Fruit fly (Drosophila melanogaster): Measurements from ENCODE around the gene f-cup.
A peak's percentile ranks its signal among the peaks of the same experiment; 100 is the strongest.

The f-cup gene

DNA sequence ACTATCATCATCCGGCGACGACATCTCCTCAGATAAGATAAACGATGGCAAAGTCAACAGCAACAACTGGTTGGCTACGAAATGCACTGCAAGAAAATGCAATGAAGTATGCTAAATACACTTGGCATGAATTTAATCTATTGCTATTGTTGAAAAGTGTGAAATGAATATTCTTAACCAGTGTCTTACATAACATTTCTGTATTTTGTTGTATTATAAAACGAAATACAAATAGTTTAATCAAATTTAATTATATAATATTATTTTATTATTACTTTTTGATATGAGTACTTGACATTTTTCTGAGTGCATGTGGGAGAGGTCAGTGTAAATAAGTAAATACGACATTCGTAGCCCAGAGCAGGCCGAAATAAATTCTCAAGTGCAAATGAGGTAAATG, 12.9 kb upstream of the f-cup start (continued):
- no peak for TF ChIP-seq dac (GFP tag; optimal IDR thresholded peaks at IDR 0.05)
- TF ChIP-seq CG11294 (GFP tag; IDR thresholded peaks at IDR 0.05) = peak; percentile 31; the same call in 1 of the 2 replicates
- peak; percentile 32 for TF ChIP-seq acj6 (GFP tag; optimal IDR thresholded peaks at IDR 0.05)
- no peak for TF ChIP-seq esn (GFP tag; optimal IDR thresholded peaks at IDR 0.05)
- no peak for TF ChIP-seq CG11902 (GFP tag; optimal IDR thresholded peaks at IDR 0.05)
- peak; percentile 62 for TF ChIP-seq Gug (GFP tag; IDR thresholded peaks at IDR 0.05)
- TF ChIP-seq OdsH (GFP tag; optimal IDR thresholded peaks at IDR 0.05) = peak; percentile 60
- peak; percentile 60 for TF ChIP-seq CG8632 (GFP tag; optimal IDR thresholded peaks at IDR 0.05)
- TF ChIP-seq Lpt (GFP tag; optimal IDR thresholded peaks at IDR 0.05) = peak; percentile 39
- no peak for TF ChIP-seq Ets21C (GFP tag; optimal IDR thresholded peaks at IDR 0.05)
- no peak for TF ChIP-seq svp (GFP tag)
- peak; percentile 59 for TF ChIP-seq CG4318 (GFP tag; optimal IDR thresholded peaks at IDR 0.05)
- TF ChIP-seq spab (GFP tag; optimal IDR thresholded peaks at IDR 0.05) = peak; percentile 36
- no peak for TF ChIP-seq Hr39 (GFP tag; optimal IDR thresholded peaks at IDR 0.05)
- TF ChIP-seq fd85E (GFP tag; optimal IDR thresholded peaks at IDR 0.05) = no peak
- TF ChIP-seq CG15336 (GFP tag; IDR thresholded peaks at IDR 0.05) = peak; percentile 78
- no peak for TF ChIP-seq Sox102F (GFP tag; optimal IDR thresholded peaks at IDR 0.05)
- peak; percentile 52 to 68 for TF ChIP-seq ss (GFP tag; optimal IDR thresholded peaks at IDR 0.05)
- peak; percentile 53 for TF ChIP-seq CG6276 (GFP tag; optimal IDR thresholded peaks at IDR 0.05)
- TF ChIP-seq CG6792 (GFP tag; optimal IDR thresholded peaks at IDR 0.05) = peak; percentile 33
- peak; percentile 34 for TF ChIP-seq net (GFP tag; optimal IDR thresholded peaks at IDR 0.05)
- peak; percentile 74 for TF ChIP-seq Eip78C (GFP tag)
- TF ChIP-seq Ets96B (tag; optimal IDR thresholded peaks at IDR 0.05) = peak; percentile 69
- peak; percentile 38; the same call in 1 of the 3 replicates for TF ChIP-seq CG6163 (GFP tag; IDR thresholded peaks at IDR 0.05)
- peak; percentile 39 for TF ChIP-seq Hr4 (GFP tag; optimal IDR thresholded peaks at IDR 0.05)
- TF ChIP-seq CG8119 (GFP tag; IDR thresholded peaks at IDR 0.05) = peak; percentile 79
- TF ChIP-seq Eip93F (GFP tag; optimal IDR thresholded peaks at IDR 0.05) = no peak
- no peak for TF ChIP-seq Met (GFP tag; optimal IDR thresholded peaks at IDR 0.05)
- peak; percentile 52 for TF ChIP-seq CG34406 (GFP tag; optimal IDR thresholded peaks at IDR 0.05)
- no peak for TF ChIP-seq Eip75B (GFP tag; optimal IDR thresholded peaks at IDR 0.05)
- TF ChIP-seq CG16779 (tag; optimal IDR thresholded peaks at IDR 0.05) = peak; percentile 40
- TF ChIP-seq CG32006 (GFP tag; optimal IDR thresholded peaks at IDR 0.05) = peak; percentile 80

DNA sequence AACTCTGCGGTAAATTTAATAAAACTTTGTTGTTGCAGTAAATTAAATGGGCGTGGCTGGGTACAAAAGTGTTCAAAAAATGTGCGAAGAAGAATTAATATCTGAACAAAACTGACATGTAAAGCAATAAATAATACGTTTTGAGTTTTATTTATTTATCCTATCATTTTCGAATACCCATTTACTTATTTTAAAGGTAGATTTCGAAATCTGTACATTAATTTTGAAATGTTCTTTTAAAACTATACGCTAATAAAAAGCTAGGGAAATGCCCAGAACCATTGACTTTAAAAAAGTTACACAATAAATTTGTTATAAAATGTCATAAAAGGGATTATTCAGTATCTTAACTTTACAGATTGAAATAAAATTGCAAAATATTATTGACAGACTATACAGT, 11.1 kb upstream of the f-cup start, which contains the start of the genes primo-1 and primo-2:
Gene primo-1 (minus strand): TSS at position 101 of the 400 bp plus-strand sequence.
Gene primo-2 (minus strand): TSS at position 101 of the 400 bp plus-strand sequence.
- TF ChIP-seq CG31627 (GFP tag; optimal IDR thresholded peaks at IDR 0.05) (no peak), CG34406 (GFP tag; optimal IDR thresholded peaks at IDR 0.05) (no peak), Gug (GFP tag; IDR thresholded peaks at IDR 0.05) (no peak), Met (GFP tag; optimal IDR thresholded peaks at IDR 0.05) (no peak), CG8632 (GFP tag; optimal IDR thresholded peaks at IDR 0.05) (no peak), CG3919 (GFP tag; optimal IDR thresholded peaks at IDR 0.05) (no peak), CG6163 (GFP tag; IDR thresholded peaks at IDR 0.05) (no peak), Sox102F (GFP tag; optimal IDR thresholded peaks at IDR 0.05) (no peak), fd59A (GFP tag; optimal IDR thresholded peaks at IDR 0.05) (no peak), svp (GFP tag) (no peak), CG6276 (GFP tag; optimal IDR thresholded peaks at IDR 0.05) (no peak)

DNA sequence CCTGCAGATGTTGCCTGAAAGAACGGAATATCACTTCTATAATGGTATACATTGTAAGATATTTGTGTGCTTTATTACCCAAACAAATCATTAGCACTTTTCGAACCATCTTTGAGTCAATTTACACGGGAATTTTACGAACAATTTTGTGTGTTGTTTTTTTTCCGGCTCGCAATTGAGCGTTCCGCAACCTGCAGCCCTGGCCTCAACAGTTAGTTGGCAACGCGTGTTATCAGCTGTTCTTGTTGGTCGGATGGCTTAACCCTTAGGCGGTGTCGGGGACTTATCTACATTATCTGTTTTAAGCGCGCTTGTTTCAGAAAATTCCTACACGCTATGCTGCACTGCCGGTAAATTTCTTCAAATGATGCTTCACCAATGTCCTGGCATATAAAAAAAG, 10.0 kb upstream of the f-cup start:
- TF ChIP-seq lz (GFP tag; optimal IDR thresholded peaks at IDR 0.05) (no peak), CG3919 (GFP tag; optimal IDR thresholded peaks at IDR 0.05) (peak; percentile 28), Eip93F (GFP tag; optimal IDR thresholded peaks at IDR 0.05) (peak; percentile 7), Hr38 (GFP tag; optimal IDR thresholded peaks at IDR 0.05) (no peak), CG10669 (GFP tag; optimal IDR thresholded peaks at IDR 0.05) (no peak), CG6792 (GFP tag; optimal IDR thresholded peaks at IDR 0.05) (no peak), Eip78C (GFP tag) (peak; percentile 53), CG6854 (GFP tag; optimal IDR thresholded peaks at IDR 0.05) (no peak), OdsH (GFP tag; optimal IDR thresholded peaks at IDR 0.05) (no peak), Sox14 (GFP tag; optimal IDR thresholded peaks at IDR 0.05) (no peak), fkh (GFP tag; optimal IDR thresholded peaks at IDR 0.05) (no peak), CG32006 (GFP tag; optimal IDR thresholded peaks at IDR 0.05) (no peak), Smox (GFP tag; optimal IDR thresholded peaks at IDR 0.05) (peak; percentile 21), achi (GFP tag; optimal IDR thresholded peaks at IDR 0.05) (no peak), spab (GFP tag; optimal IDR thresholded peaks at IDR 0.05) (no peak), CG4318 (GFP tag; optimal IDR thresholded peaks at IDR 0.05) (no peak), eg (GFP tag; IDR thresholded peaks at IDR 0.05) (no peak), Hr4 (GFP tag; optimal IDR thresholded peaks at IDR 0.05) (peak; percentile 6), CG6163 (GFP tag; IDR thresholded peaks at IDR 0.05) (peak; percentile 30; the same call in 2 of the 3 replicates), CG11902 (GFP tag; optimal IDR thresholded peaks at IDR 0.05) (no peak), CG11762 (GFP tag; optimal IDR thresholded peaks at IDR 0.05; ENCODE audit: insufficient read depth) (no peak), dac (GFP tag; optimal IDR thresholded peaks at IDR 0.05) (no peak), Lpt (GFP tag; optimal IDR thresholded peaks at IDR 0.05) (no peak), CG1621 (tag; optimal IDR thresholded peaks at IDR 0.05) (peak; percentile 84), cyc (GFP tag; optimal IDR thresholded peaks at IDR 0.05) (no peak), CG34406 (GFP tag; optimal IDR thresholded peaks at IDR 0.05) (no peak), Sox102F (GFP tag; optimal IDR thresholded peaks at IDR 0.05) (no peak)
